Fruit fly (Drosophila melanogaster) whole organism, embryonic: ENCODE results near the gene Mnn1.

Experiments used
- ATbp ChIP-seq: fragments of 200-800 bp; sonication (Bioruptor generic); optimal IDR thresholded peaks from 2 replicates; lab custom pipeline; 2017; ENCODE audit warnings: missing biosample characterization, mild to moderate bottlenecking, missing genetic modification characterization, missing genetic modification reagents
- Abd-B ChIP-seq: fragments of 200-800 bp; sonication (Bioruptor generic); optimal IDR thresholded peaks from 2 replicates; lab custom pipeline; 2018; ENCODE audit warnings: missing biosample characterization, mild to moderate bottlenecking, missing genetic modification characterization, moderate library complexity
- B-H2 ChIP-seq: fragments of 200-800 bp; sonication (Bioruptor generic); optimal IDR thresholded peaks from 2 replicates; lab custom pipeline; 2018; ENCODE audit warnings: missing biosample characterization, mild to moderate bottlenecking, missing genetic modification characterization
- Blimp-1 ChIP-seq: fragments of 200-800 bp; sonication (Bioruptor generic); optimal IDR thresholded peaks from 3 replicates; lab custom pipeline; 2018; ENCODE audit warnings: missing biosample characterization, missing genetic modification characterization, mild to moderate bottlenecking, moderate library complexity, missing genetic modification reagents
- CG10462 ChIP-seq: fragments of 200-800 bp; sonication (Bioruptor generic); optimal IDR thresholded peaks from 2 replicates; lab custom pipeline; 2016; ENCODE audit warnings: missing biosample characterization, missing genetic modification characterization
- CG11504 ChIP-seq: fragments of 200-800 bp; sonication (Bioruptor generic); optimal IDR thresholded peaks from 3 replicates; lab custom pipeline; 2019; ENCODE audit warnings: missing biosample characterization, mild to moderate bottlenecking, missing genetic modification characterization, moderate library complexity
- CG1233 ChIP-seq: fragments of 200-800 bp; sonication (Bioruptor generic); optimal IDR thresholded peaks from 4 replicates; lab custom pipeline; 2018; ENCODE audit warnings: missing biosample characterization, mild to moderate bottlenecking, missing genetic modification characterization
- CG12391 ChIP-seq: fragments of 200-800 bp; sonication (Bioruptor generic); optimal IDR thresholded peaks from 3 replicates; lab custom pipeline; 2018; ENCODE audit warnings: missing biosample characterization, mild to moderate bottlenecking, missing genetic modification characterization, moderate library complexity
- CG12659 ChIP-seq: fragments of 200-800 bp; sonication (Bioruptor generic); optimal IDR thresholded peaks from 3 replicates; lab custom pipeline; 2017; ENCODE audit warnings: mild to moderate bottlenecking, missing biosample characterization, missing genetic modification reagents, missing genetic modification characterization
- CG14710 ChIP-seq: fragments of 200-800 bp; sonication (Bioruptor generic); optimal IDR thresholded peaks from 3 replicates; lab custom pipeline; 2019; ENCODE audit warnings: missing biosample characterization, mild to moderate bottlenecking, missing genetic modification characterization, moderate library complexity
- CG17912 ChIP-seq: fragments of 200-800 bp; sonication (Bioruptor generic); optimal IDR thresholded peaks from 2 replicates; lab custom pipeline; 2018; ENCODE audit warnings: missing biosample characterization, mild to moderate bottlenecking, missing genetic modification characterization
- CG1792 ChIP-seq: fragments of 200-800 bp; sonication (Bioruptor generic); optimal IDR thresholded peaks from 2 replicates; lab custom pipeline; 2016; ENCODE audit warnings: missing biosample characterization, missing genetic modification characterization
- CG18599 ChIP-seq: fragments of 200-800 bp; sonication (Bioruptor generic); optimal IDR thresholded peaks from 3 replicates; lab custom pipeline; 2017; ENCODE audit warnings: missing biosample characterization, missing genetic modification characterization, mild to moderate bottlenecking, moderate library complexity, missing genetic modification reagents
- CG2712 ChIP-seq: fragments of 200-800 bp; optimal IDR thresholded peaks from 3 replicates; lab custom pipeline; 2019; ENCODE audit warnings: missing biosample characterization, mild to moderate bottlenecking, missing genetic modification characterization, moderate library complexity
- CG31441 ChIP-seq: fragments of 200-800 bp; sonication (Bioruptor generic); IDR thresholded peaks from 2 replicates; pipeline ENCODE4 v1.3.6; 2022; ENCODE audit warnings: missing biosample characterization, missing genetic modification characterization
- CG3995 ChIP-seq: fragments of 200-800 bp; sonication (Bioruptor generic); optimal IDR thresholded peaks from 3 replicates; lab custom pipeline; 2016; ENCODE audit warnings: missing biosample characterization, missing genetic modification characterization
- CG4707 ChIP-seq: fragments of 200-800 bp; sonication (Bioruptor generic); optimal IDR thresholded peaks from 2 replicates; lab custom pipeline; 2018; ENCODE audit warnings: missing biosample characterization, mild to moderate bottlenecking, missing genetic modification characterization, moderate library complexity
- CG6791 ChIP-seq: fragments of 200-800 bp; sonication (Bioruptor generic); IDR thresholded peaks from 3 replicates; pipeline ENCODE4 v1.3.6; 2022; ENCODE audit warnings: missing biosample characterization, missing genetic modification characterization; ENCODE audit not compliant: partially characterized antibody
- CG7786 ChIP-seq: fragments of 200-800 bp; sonication (Bioruptor generic); optimal IDR thresholded peaks from 2 replicates; lab custom pipeline; 2016; ENCODE audit warnings: missing biosample characterization, missing genetic modification characterization
- CG7963 ChIP-seq: fragments of 200-800 bp; sonication (Bioruptor generic); IDR thresholded peaks from 3 replicates; pipeline ENCODE4 v1.3.6; 2022; ENCODE audit warnings: missing biosample characterization, missing genetic modification characterization; ENCODE audit not compliant: partially characterized antibody
- CG8281 ChIP-seq: fragments of 200-800 bp; sonication (Bioruptor generic); optimal IDR thresholded peaks from 2 replicates; lab custom pipeline; 2018; ENCODE audit warnings: missing biosample characterization, mild to moderate bottlenecking, missing genetic modification characterization, moderate library complexity
- CG8290 ChIP-seq, 3 experiments: fragments of 200-800 bp; sonication (Bioruptor generic); optimal IDR thresholded peaks; 2 replicates each; lab custom pipeline; 2016 to 2019; ENCODE audit warnings: missing biosample characterization in 3 of 3, missing genetic modification characterization in 3 of 3, mild to moderate bottlenecking in 2 of 3, moderate library complexity in 1 of 3
- CG9437 ChIP-seq: fragments of 200-800 bp; sonication (Bioruptor generic); optimal IDR thresholded peaks from 2 replicates; lab custom pipeline; 2018; ENCODE audit warnings: missing biosample characterization, mild to moderate bottlenecking, missing genetic modification characterization
- Hey ChIP-seq: fragments of 200-800 bp; sonication (Bioruptor generic); optimal IDR thresholded peaks from 3 replicates; lab custom pipeline; 2018; ENCODE audit warnings: missing biosample characterization, mild to moderate bottlenecking, missing genetic modification characterization
- Hr78 ChIP-seq, 2 experiments: fragments of 200-800 bp in 1 of 2; fragments of >200 bp in 1 of 2; sonication (Bioruptor generic) in 1 of 2; optimal IDR thresholded peaks; 2 replicates each; lab custom pipeline; 2017 to 2019; ENCODE audit warnings: missing biosample characterization in 2 of 2, missing genetic modification characterization in 2 of 2, mild to moderate bottlenecking in 1 of 2, moderate library complexity in 1 of 2
- NK7.1 ChIP-seq: fragments of 200-800 bp; sonication (Bioruptor generic); optimal IDR thresholded peaks from 3 replicates; lab custom pipeline; 2016; ENCODE audit warnings: missing biosample characterization, missing genetic modification characterization
- Neu2 ChIP-seq: fragments of 200-800 bp; sonication (Bioruptor generic); optimal IDR thresholded peaks from 3 replicates; lab custom pipeline; 2016; ENCODE audit warnings: missing biosample characterization, missing genetic modification characterization, borderline replicate concordance
- Nf-YC ChIP-seq: fragments of 200-800 bp; optimal IDR thresholded peaks from 3 replicates; lab custom pipeline; 2019; ENCODE audit warnings: missing biosample characterization, mild to moderate bottlenecking, missing genetic modification characterization, moderate library complexity
- Oaz ChIP-seq: fragments of 200-800 bp; sonication (Bioruptor generic); IDR thresholded peaks from 2 replicates; pipeline ENCODE4 v1.3.6; 2022; ENCODE audit warnings: missing biosample characterization, missing genetic modification characterization
- Pdp1 ChIP-seq, 2 experiments: fragments of 200-800 bp; sonication (Bioruptor generic); optimal IDR thresholded peaks; 3 replicates each; lab custom pipeline; 2016; ENCODE audit warnings: missing biosample characterization in 2 of 2, missing genetic modification characterization in 2 of 2, mild to moderate bottlenecking in 1 of 2, moderate library complexity in 1 of 2
- Side ChIP-seq: fragments of 200-800 bp; sonication (Bioruptor generic); optimal IDR thresholded peaks from 2 replicates; lab custom pipeline; 2016; ENCODE audit warnings: missing biosample characterization, missing genetic modification characterization
- Sry-δ ChIP-seq: fragments of 200-800 bp; sonication (Bioruptor generic); optimal IDR thresholded peaks from 2 replicates; lab custom pipeline; 2016; ENCODE audit warnings: missing biosample characterization, missing genetic modification characterization
- Vsx1 ChIP-seq: fragments of 200-800 bp; sonication (Bioruptor generic); optimal IDR thresholded peaks from 2 replicates; lab custom pipeline; 2017; ENCODE audit warnings: missing biosample characterization, mild to moderate bottlenecking, missing genetic modification characterization, missing genetic modification reagents
- ab ChIP-seq: fragments of 200-800 bp; sonication (Bioruptor generic); optimal IDR thresholded peaks from 2 replicates; lab custom pipeline; 2016; ENCODE audit warnings: missing biosample characterization, missing genetic modification characterization
- ac ChIP-seq: fragments of 200-800 bp; sonication (Bioruptor generic); optimal IDR thresholded peaks from 3 replicates; lab custom pipeline; 2017; ENCODE audit warnings: missing biosample characterization, mild to moderate bottlenecking, missing genetic modification characterization
- amos ChIP-seq: fragments of 200-800 bp; sonication (Bioruptor generic); IDR thresholded peaks from 2 replicates; pipeline ENCODE4 v1.3.6; 2022; ENCODE audit warnings: missing biosample characterization, missing genetic modification characterization; ENCODE audit not compliant: partially characterized antibody
- esg ChIP-seq: fragments of 200-800 bp; sonication (Bioruptor generic); conservative IDR thresholded peaks from 2 replicates; pipeline ENCODE4 v1.3.6; 2022; ENCODE audit warnings: missing biosample characterization, missing genetic modification characterization
- klu ChIP-seq: fragments of 200-800 bp; sonication (Bioruptor generic); IDR thresholded peaks from 2 replicates; pipeline ENCODE4 v1.3.6; 2022; ENCODE audit warnings: missing biosample characterization, missing genetic modification characterization
- mirr ChIP-seq: fragments of 200-800 bp; sonication (Bioruptor generic); optimal IDR thresholded peaks from 3 replicates; lab custom pipeline; 2018; ENCODE audit warnings: missing biosample characterization, mild to moderate bottlenecking, missing genetic modification characterization
- nom ChIP-seq: fragments of 200-800 bp; sonication (Bioruptor generic); optimal IDR thresholded peaks from 2 replicates; lab custom pipeline; 2017; ENCODE audit warnings: missing biosample characterization, missing genetic modification characterization, mild to moderate bottlenecking, moderate library complexity, missing genetic modification reagents
- onecut ChIP-seq: fragments of 200-800 bp; sonication (Bioruptor generic); IDR thresholded peaks from 2 replicates; pipeline ENCODE4 v1.3.6; 2022; ENCODE audit warnings: missing biosample characterization, missing genetic modification characterization
- row ChIP-seq: fragments of 200-800 bp; sonication (Bioruptor generic); IDR thresholded peaks from 3 replicates; pipeline ENCODE4 v1.3.6; 2022; ENCODE audit warnings: missing biosample characterization, missing genetic modification characterization
- sens ChIP-seq: fragments of 200-800 bp; sonication (Bioruptor generic); peaks from one replicate; lab custom pipeline; 2016; ENCODE audit warnings: missing biosample characterization, missing genetic modification characterization
- sqz ChIP-seq: fragments of 200-800 bp; sonication (Bioruptor generic); optimal IDR thresholded peaks from 3 replicates; lab custom pipeline; 2018; ENCODE audit warnings: missing biosample characterization, mild to moderate bottlenecking, missing genetic modification characterization
- tio ChIP-seq: fragments of 200-800 bp; sonication (Bioruptor generic); optimal IDR thresholded peaks from 2 replicates; lab custom pipeline; 2017; ENCODE audit warnings: missing biosample characterization, missing genetic modification characterization, inconsistent platforms
- vfl ChIP-seq: fragments of 200-800 bp; sonication (Bioruptor generic); optimal IDR thresholded peaks from 2 replicates; lab custom pipeline; 2016; ENCODE audit warnings: missing biosample characterization, missing genetic modification characterization
- wek ChIP-seq: fragments of 200-800 bp; sonication (Bioruptor generic); optimal IDR thresholded peaks from 3 replicates; lab custom pipeline; 2018; ENCODE audit warnings: missing biosample characterization, mild to moderate bottlenecking, missing genetic modification characterization, moderate library complexity
- zen ChIP-seq: fragments of 200-800 bp; sonication (Bioruptor generic); optimal IDR thresholded peaks from 3 replicates; lab custom pipeline; 2018; ENCODE audit warnings: missing biosample characterization, mild to moderate bottlenecking, missing genetic modification characterization, moderate library complexity

The Mnn1 gene

DNA sequence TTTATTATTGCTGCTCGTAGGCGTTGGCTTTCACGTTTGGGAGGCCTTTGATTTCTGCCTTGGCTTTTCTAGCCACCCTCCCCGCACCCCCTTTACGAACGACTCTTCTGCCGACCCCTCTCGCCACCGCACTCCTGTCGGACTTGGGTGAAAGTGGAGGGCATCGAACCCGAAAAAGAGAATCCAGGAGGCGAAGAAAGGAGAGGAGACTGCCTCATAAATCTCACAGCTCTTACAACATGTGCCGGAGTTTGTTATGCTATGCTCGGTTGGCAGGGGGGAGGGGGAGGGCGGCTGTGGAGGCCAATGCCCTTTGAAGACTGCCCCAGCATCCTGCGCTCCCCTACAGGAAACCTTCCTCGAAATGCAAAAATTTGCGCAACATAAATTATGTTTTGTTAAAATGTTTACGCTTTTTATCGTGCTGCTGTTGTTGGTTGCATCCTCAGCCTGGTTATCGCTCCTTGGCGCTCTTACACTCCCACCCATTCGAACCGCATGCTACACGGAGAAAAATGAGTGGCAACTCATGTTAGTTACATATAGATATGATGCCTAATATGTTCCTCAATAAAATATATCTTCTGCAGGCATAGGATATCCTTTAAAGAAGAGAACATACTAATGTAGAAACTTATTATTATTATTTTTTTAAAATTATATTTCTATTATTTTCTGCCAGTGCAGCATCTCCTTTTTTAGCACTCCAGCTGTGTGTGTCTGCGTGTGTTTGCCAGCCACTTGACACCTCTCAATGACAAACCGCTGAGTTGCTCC, 48.3 kb downstream of the Mnn1 start (continued):
- TF ChIP-seq CG8281 (no peak), ac (GFP tag; lab: Kevin White, UChicago) (no peak), amos (GFP tag; lab: Robert Waterston, UW) (no peak), CG9437 (no peak), Hr78 (GFP tag; optimal IDR thresholded peaks at IDR 0.05; lab: Kevin White, UChicago) (no peak), CG4707 (GFP tag; lab: Kevin White, UChicago) (no peak), CG14710 (tag; lab: Kevin White, UChicago) (no peak), CG31441 (GFP tag; lab: Robert Waterston, UW) (0 out of 2 replicates have a peak, but pooled peaks have one; percentile 28), esg (0 out of 2 replicates have a peak, but pooled peaks have one; percentile 6), CG6791 (GFP tag; lab: Robert Waterston, UW) (no peak), NK7.1 (GFP tag; lab: Kevin White, UChicago) (no peak), CG7963 (GFP tag; lab: Robert Waterston, UW) (no peak), sqz (GFP tag; lab: Kevin White, UChicago) (no peak), CG12391 (tag; lab: Kevin White, UChicago) (no peak), vfl (GFP tag; lab: Kevin White, UChicago) (no peak), Oaz (no peak), CG2712 (tag; lab: Kevin White, UChicago) (peak; percentile 31), CG7786 (GFP tag; lab: Kevin White, UChicago) (no peak), nom (GFP tag; lab: Kevin White, UChicago) (peak; percentile 60), Hey (tag; lab: Kevin White, UChicago) (no peak), tio (GFP tag; lab: Kevin White, UChicago) (no peak), Neu2 (GFP tag; lab: Kevin White, UChicago) (no peak), CG10462 (GFP tag; lab: Kevin White, UChicago) (no peak), CG11504 (peak; percentile 28), klu (GFP tag; lab: Robert Waterston, UW) (no peak), Vsx1 (GFP tag; lab: Kevin White, UChicago) (no peak), Blimp-1 (GFP tag; lab: Kevin White, UChicago) (peak; percentile 5), CG3995 (GFP tag; lab: Kevin White, UChicago) (no peak), onecut (no peak), mirr (GFP tag; lab: Kevin White, UChicago) (no peak), Pdp1 (GFP tag; optimal IDR thresholded peaks at IDR 0.05; lab: Kevin White, UChicago) (no peak), Sry-δ (GFP tag; lab: Kevin White, UChicago) (no peak), zen (tag; lab: Kevin White, UChicago) (no peak), CG8290 (GFP tag; optimal IDR thresholded peaks at IDR 0.05; lab: Kevin White, UChicago) (no peak), CG8290 (tag; optimal IDR thresholded peaks at IDR 0.05; lab: Kevin White, UChicago) (no peak), CG12659 (GFP tag; lab: Kevin White, UChicago) (no peak), sens (GFP tag; lab: Kevin White, UChicago) (no peak), Nf-YC (tag; lab: Kevin White, UChicago) (no peak), row (0 out of 3 replicates have a peak, but pooled peaks have one; percentile 6), ATbp (GFP tag; lab: Kevin White, UChicago) (no peak), CG18599 (GFP tag; lab: Kevin White, UChicago) (no peak), ab (GFP tag; lab: Kevin White, UChicago) (no peak), CG1792 (GFP tag; lab: Kevin White, UChicago) (no peak), Abd-B (no peak), CG1233 (no peak), B-H2 (GFP tag; lab: Kevin White, UChicago) (no peak), wek (GFP tag; lab: Kevin White, UChicago) (no peak), CG17912 (GFP tag; lab: Kevin White, UChicago) (no peak), Side (GFP tag; lab: Kevin White, UChicago) (no peak)
